Fruit fly (Drosophila melanogaster) whole organism, embryonic: Measurements from ENCODE around the gene CG43339.

Source experiments
- BEAF-32 ChIP-seq: fragments of 200-800 bp; sonication (Bioruptor generic); optimal IDR thresholded peaks from 3 replicates; lab custom pipeline; 2017; ENCODE audit warnings: missing biosample characterization, missing genetic modification characterization, mild to moderate bottlenecking, moderate library complexity, missing genetic modification reagents
- Bgb ChIP-seq: fragments of 200-800 bp; sonication (Bioruptor generic); IDR thresholded peaks from 2 replicates; pipeline ENCODE4 v1.3.6; 2022; ENCODE audit warnings: missing biosample characterization, missing genetic modification characterization; ENCODE audit not compliant: partially characterized antibody
- Blimp-1 ChIP-seq: fragments of 200-800 bp; sonication (Bioruptor generic); optimal IDR thresholded peaks from 3 replicates; lab custom pipeline; 2018; ENCODE audit warnings: missing biosample characterization, missing genetic modification characterization, mild to moderate bottlenecking, moderate library complexity, missing genetic modification reagents
- CG10321 ChIP-seq: fragments of 200-800 bp; sonication (Bioruptor generic); IDR thresholded peaks from 2 replicates; pipeline ENCODE4 v1.3.6; 2022; ENCODE audit warnings: missing biosample characterization, missing genetic modification characterization
- CG10366 ChIP-seq: fragments of 200-800 bp; sonication (Bioruptor generic); IDR thresholded peaks from 2 replicates; pipeline ENCODE4 v1.3.6; 2022; ENCODE audit warnings: missing biosample characterization, missing genetic modification characterization
- CG11247 ChIP-seq: fragments of 200-800 bp; sonication (Bioruptor generic); IDR thresholded peaks from 2 replicates; pipeline ENCODE4 v1.3.6; 2022; ENCODE audit warnings: missing biosample characterization, missing genetic modification characterization
- CG11504 ChIP-seq: fragments of 200-800 bp; sonication (Bioruptor generic); optimal IDR thresholded peaks from 3 replicates; lab custom pipeline; 2019; ENCODE audit warnings: missing biosample characterization, mild to moderate bottlenecking, missing genetic modification characterization, moderate library complexity
- CG1233 ChIP-seq: fragments of 200-800 bp; sonication (Bioruptor generic); optimal IDR thresholded peaks from 4 replicates; lab custom pipeline; 2018; ENCODE audit warnings: missing biosample characterization, mild to moderate bottlenecking, missing genetic modification characterization
- CG12769 ChIP-seq: fragments of 200-800 bp; sonication (Bioruptor generic); optimal IDR thresholded peaks from 2 replicates; lab custom pipeline; 2019; ENCODE audit warnings: missing biosample characterization, mild to moderate bottlenecking, missing genetic modification characterization, moderate library complexity
- CG14014 ChIP-seq: fragments of 200-800 bp; sonication (Bioruptor generic); IDR thresholded peaks from 2 replicates; pipeline ENCODE4 v1.3.6; 2022; ENCODE audit warnings: missing biosample characterization, missing genetic modification characterization
- CG14441 ChIP-seq: fragments of 200-800 bp; sonication (Bioruptor generic); IDR thresholded peaks from 2 replicates; pipeline ENCODE4 v1.3.6; 2022; ENCODE audit warnings: missing biosample characterization, missing genetic modification characterization
- CG15073 ChIP-seq: fragments of 200-800 bp; sonication (Bioruptor generic); optimal IDR thresholded peaks from 2 replicates; lab custom pipeline; 2016; ENCODE audit warnings: missing biosample characterization, missing genetic modification characterization
- CG1529 ChIP-seq: fragments of 200-800 bp; sonication (Bioruptor generic); optimal IDR thresholded peaks from 3 replicates; lab custom pipeline; 2018; ENCODE audit warnings: missing biosample characterization, missing genetic modification characterization
- CG16779 ChIP-seq: fragments of 200-800 bp; sonication (Bioruptor generic); IDR thresholded peaks from 2 replicates; pipeline ENCODE4 v1.3.6; 2022; ENCODE audit warnings: missing biosample characterization, missing genetic modification characterization
- CG17328 ChIP-seq: fragments of 200-800 bp; sonication (Bioruptor generic); IDR thresholded peaks from 2 replicates; pipeline ENCODE4 v1.3.6; 2022; ENCODE audit warnings: missing biosample characterization, missing genetic modification characterization
- CG2712 ChIP-seq: fragments of 200-800 bp; optimal IDR thresholded peaks from 3 replicates; lab custom pipeline; 2019; ENCODE audit warnings: missing biosample characterization, mild to moderate bottlenecking, missing genetic modification characterization, moderate library complexity
- CG31441 ChIP-seq: fragments of 200-800 bp; sonication (Bioruptor generic); IDR thresholded peaks from 2 replicates; pipeline ENCODE4 v1.3.6; 2022; ENCODE audit warnings: missing biosample characterization, missing genetic modification characterization
- CG33557 ChIP-seq: fragments of 200-800 bp; sonication (Bioruptor generic); optimal IDR thresholded peaks from 2 replicates; lab custom pipeline; 2019; ENCODE audit warnings: missing biosample characterization, mild to moderate bottlenecking, missing genetic modification characterization, moderate library complexity
- CG34376 ChIP-seq: fragments of 200-800 bp; sonication (Bioruptor generic); optimal IDR thresholded peaks from 2 replicates; lab custom pipeline; 2018; ENCODE audit warnings: missing biosample characterization, mild to moderate bottlenecking, missing genetic modification characterization
- CG3995 ChIP-seq: fragments of 200-800 bp; sonication (Bioruptor generic); optimal IDR thresholded peaks from 3 replicates; lab custom pipeline; 2016; ENCODE audit warnings: missing biosample characterization, missing genetic modification characterization
- CG6765 ChIP-seq: fragments of 200-800 bp; sonication (Bioruptor generic); optimal IDR thresholded peaks from 3 replicates; lab custom pipeline; 2017; ENCODE audit warnings: missing biosample characterization, mild to moderate bottlenecking, missing genetic modification characterization
- CG9727 ChIP-seq: fragments of 200-800 bp; sonication (Bioruptor generic); optimal IDR thresholded peaks from 3 replicates; lab custom pipeline; 2017; ENCODE audit warnings: missing biosample characterization, mild to moderate bottlenecking, missing genetic modification characterization
- Gug ChIP-seq: fragments of 200-800 bp; sonication (Bioruptor generic); IDR thresholded peaks from 4 replicates; pipeline ENCODE4 v1.3.6; 2022; ENCODE audit warnings: missing biosample characterization, missing genetic modification characterization
- Hand ChIP-seq: fragments of 200-800 bp; sonication (Bioruptor generic); optimal IDR thresholded peaks from 2 replicates; lab custom pipeline; 2017; ENCODE audit warnings: mild to moderate bottlenecking, missing biosample characterization, missing genetic modification reagents, missing genetic modification characterization
- MESR4 ChIP-seq: fragments of 200-800 bp; sonication (Bioruptor generic); optimal IDR thresholded peaks from 2 replicates; lab custom pipeline; 2018; ENCODE audit warnings: missing biosample characterization, mild to moderate bottlenecking, missing genetic modification characterization, moderate library complexity
- Mad ChIP-seq: fragments of 200-800 bp; sonication (Bioruptor generic); optimal IDR thresholded peaks from 2 replicates; lab custom pipeline; 2016; ENCODE audit warnings: missing biosample characterization, missing genetic modification characterization
- Nf-YC ChIP-seq: fragments of 200-800 bp; optimal IDR thresholded peaks from 3 replicates; lab custom pipeline; 2019; ENCODE audit warnings: missing biosample characterization, mild to moderate bottlenecking, missing genetic modification characterization, moderate library complexity
- Ravus ChIP-seq: fragments of 200-800 bp; sonication (Bioruptor generic); IDR thresholded peaks from 2 replicates; pipeline ENCODE4 v1.3.6; 2022; ENCODE audit warnings: missing biosample characterization, missing genetic modification characterization
- Xbp1 ChIP-seq: fragments of 200-800 bp; sonication (Bioruptor generic); optimal IDR thresholded peaks from 3 replicates; lab custom pipeline; 2016; ENCODE audit warnings: missing biosample characterization, mild to moderate bottlenecking, missing genetic modification characterization
- crp ChIP-seq, 2 experiments: fragments of 200-800 bp; sonication (Bioruptor generic); optimal IDR thresholded peaks; 2 replicates in 1 of 2; 3 replicates in 1 of 2; lab custom pipeline; 2017; ENCODE audit warnings: missing biosample characterization in 2 of 2, missing genetic modification characterization in 2 of 2, mild to moderate bottlenecking in 1 of 2, moderate library complexity in 1 of 2
- gcm ChIP-seq: fragments of 200-800 bp; sonication (Bioruptor generic); optimal IDR thresholded peaks from 2 replicates; lab custom pipeline; 2019; ENCODE audit warnings: missing biosample characterization, mild to moderate bottlenecking, missing genetic modification characterization, moderate library complexity
- hb ChIP-seq: fragments of 200-800 bp; sonication (Bioruptor generic); IDR thresholded peaks from 3 replicates; pipeline ENCODE4 v1.3.6; 2022; ENCODE audit warnings: missing biosample characterization, missing genetic modification characterization; ENCODE audit not compliant: partially characterized antibody
- insv ChIP-seq, 2 experiments: fragments of 200-800 bp; sonication (Bioruptor generic); optimal IDR thresholded peaks; 3 replicates each; lab custom pipeline; 2016 to 2018; ENCODE audit warnings: missing biosample characterization in 2 of 2, missing genetic modification characterization in 2 of 2
- kah ChIP-seq: fragments of 200-800 bp; sonication (Bioruptor generic); optimal IDR thresholded peaks from 2 replicates; lab custom pipeline; 2018; ENCODE audit warnings: missing biosample characterization, mild to moderate bottlenecking, missing genetic modification characterization
- nau ChIP-seq: fragments of 200-800 bp; sonication (Bioruptor generic); optimal IDR thresholded peaks from 3 replicates; lab custom pipeline; 2017; ENCODE audit warnings: missing biosample characterization, mild to moderate bottlenecking, missing genetic modification characterization, missing genetic modification reagents
- onecut ChIP-seq: fragments of 200-800 bp; sonication (Bioruptor generic); IDR thresholded peaks from 2 replicates; pipeline ENCODE4 v1.3.6; 2022; ENCODE audit warnings: missing biosample characterization, missing genetic modification characterization
- prd ChIP-seq, 3 experiments: fragments of >200 bp in 2 of 3; fragments of 200-800 bp in 1 of 3; sonication (Bioruptor generic) in 1 of 3; optimal IDR thresholded peaks in 2 of 3; IDR thresholded peaks in 1 of 3; 2 replicates in 2 of 3; 3 replicates in 1 of 3; pipeline versions ENCODE4 v1.3.6 to Lab custom; 2017 to 2022; ENCODE audit warnings: missing biosample characterization in 1 of 3, missing genetic modification characterization in 1 of 3
- salm ChIP-seq: fragments of 200-800 bp; sonication (Bioruptor generic); optimal IDR thresholded peaks from 2 replicates; lab custom pipeline; 2018; ENCODE audit warnings: missing biosample characterization, mild to moderate bottlenecking, missing genetic modification characterization
- schlank ChIP-seq: fragments of 200-800 bp; sonication (Bioruptor generic); optimal IDR thresholded peaks from 2 replicates; lab custom pipeline; 2018; ENCODE audit warnings: missing biosample characterization, mild to moderate bottlenecking, missing genetic modification characterization
- unpg ChIP-seq: fragments of 200-800 bp; sonication (Bioruptor generic); optimal IDR thresholded peaks from 3 replicates; lab custom pipeline; 2018; ENCODE audit warnings: missing biosample characterization, mild to moderate bottlenecking, missing genetic modification characterization, moderate library complexity
- zen2 ChIP-seq: fragments of 200-800 bp; sonication (Bioruptor generic); IDR thresholded peaks from 3 replicates; pipeline ENCODE4 v1.3.6; 2022; ENCODE audit warnings: missing biosample characterization, missing genetic modification characterization; ENCODE audit not compliant: partially characterized antibody

CG43339 gene

DNA sequence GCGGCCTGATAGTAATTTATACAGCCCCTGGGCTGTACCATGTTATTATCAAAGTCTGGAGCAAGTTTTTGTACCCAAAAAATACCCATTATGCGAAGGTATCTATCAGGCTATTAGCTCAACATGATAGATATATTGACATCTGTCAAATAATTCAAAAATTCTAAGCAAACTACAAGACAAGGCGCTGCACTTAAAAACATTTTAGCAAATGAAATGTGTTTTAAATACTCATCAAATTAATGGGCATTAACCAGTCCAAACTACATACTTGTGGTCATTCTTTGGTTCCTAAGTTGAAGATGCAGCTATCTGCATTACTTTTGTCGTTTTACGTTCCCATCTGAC, 19.8 kb downstream of the CG43339 start (continued):
- TF ChIP-seq MESR4 (GFP tag; lab: Kevin White, UChicago), result no peak
- TF ChIP-seq CG17328 (GFP tag; lab: Robert Waterston, UW), result peak; percentile 76
- TF ChIP-seq CG12769 (tag; lab: Kevin White, UChicago), result peak; percentile 73
- TF ChIP-seq crp (GFP tag; optimal IDR thresholded peaks at IDR 0.05; lab: Kevin White, UChicago), result peak in 1 of 2 experiments; percentile 3
- TF ChIP-seq CG11504 (tag; lab: Kevin White, UChicago), result peak; percentile 64
- peak; percentile 48; the same call in 1 of the 2 replicates for TF ChIP-seq CG11247 (GFP tag; lab: Robert Waterston, UW)
- TF ChIP-seq Blimp-1 (GFP tag; lab: Kevin White, UChicago), result peak; percentile 86
- TF ChIP-seq CG33557 (GFP tag; lab: Kevin White, UChicago), result no peak
- TF ChIP-seq onecut, result peak; percentile 34
- TF ChIP-seq CG1529 (GFP tag; lab: Kevin White, UChicago), result no peak
- no peak for TF ChIP-seq Ravus (GFP tag; lab: Robert Waterston, UW)
- no peak for TF ChIP-seq Nf-YC (tag; lab: Kevin White, UChicago)
- TF ChIP-seq CG14441, result peak; percentile 67
- no peak for TF ChIP-seq CG6765 (GFP tag; lab: Kevin White, UChicago)
- TF ChIP-seq kah (GFP tag; lab: Kevin White, UChicago), result peak; percentile 23
- TF ChIP-seq Hand, result no peak
- peak; percentile 49; the same call in 2 of the 4 replicates for TF ChIP-seq Gug (GFP tag; lab: Robert Waterston, UW)
- TF ChIP-seq BEAF-32 (GFP tag; lab: Kevin White, UChicago), result no peak
- TF ChIP-seq CG14014 (GFP tag; lab: Robert Waterston, UW), result 0 out of 2 replicates have a peak, but pooled peaks have one; percentile 15
- TF ChIP-seq insv (GFP tag; optimal IDR thresholded peaks at IDR 0.05; lab: Kevin White, UChicago), result no peak
- TF ChIP-seq hb (GFP tag; lab: Robert Waterston, UW), result no peak
- no peak for TF ChIP-seq CG10321 (GFP tag; lab: Robert Waterston, UW)
- TF ChIP-seq schlank (tag; lab: Kevin White, UChicago), result no peak
- no peak for TF ChIP-seq zen2 (GFP tag; lab: Robert Waterston, UW)
- TF ChIP-seq nau, result peak; percentile 52
- TF ChIP-seq CG34376 (GFP tag; lab: Kevin White, UChicago), result no peak
- TF ChIP-seq CG1233 (GFP tag; lab: Kevin White, UChicago), result peak; percentile 71
- no peak for TF ChIP-seq CG15073 (GFP tag; lab: Kevin White, UChicago)
- TF ChIP-seq unpg, result peak; percentile 48
- TF ChIP-seq Xbp1, result peak; percentile 77
- TF ChIP-seq CG31441 (GFP tag; lab: Robert Waterston, UW), result peak; percentile 85
- no peak for TF ChIP-seq CG3995 (GFP tag; lab: Kevin White, UChicago)
- TF ChIP-seq CG2712, result peak; percentile 93
- peak; percentile 79 for TF ChIP-seq CG9727 (GFP tag; lab: Kevin White, UChicago)
- TF ChIP-seq gcm (GFP tag; lab: Kevin White, UChicago), result no peak
- TF ChIP-seq prd (optimal IDR thresholded peaks at IDR 0.05; lab: Kevin White, UChicago), result no peak
- TF ChIP-seq prd (GFP tag; IDR thresholded peaks at IDR 0.05; lab: Robert Waterston, UW), result peak; percentile 94
- TF ChIP-seq salm (tag; lab: Kevin White, UChicago), result no peak
- TF ChIP-seq CG16779 (GFP tag; lab: Robert Waterston, UW), result no peak
- TF ChIP-seq CG10366 (GFP tag; lab: Robert Waterston, UW), result peak; percentile 66
- peak; percentile 23 for TF ChIP-seq Mad (GFP tag; lab: Kevin White, UChicago)
- TF ChIP-seq Bgb (GFP tag; lab: Robert Waterston, UW), result no peak
- TF ChIP-seq, all 482 proteins: peak for 285
